Fruit fly (Drosophila melanogaster) whole organism: ENCODE data around the gene GNBP1.

Experiments
- EcR ChIP-seq, 2 experiments: fragments of >200 bp; optimal IDR thresholded peaks; 2 replicates each; lab custom pipeline; 2017; ENCODE audit warnings: missing biosample characterization in 2 of 2, missing genetic modification characterization in 2 of 2, missing genetic modification reagents in 2 of 2
- pan ChIP-seq: fragments of >200 bp; optimal IDR thresholded peaks from 2 replicates; lab custom pipeline; 2017
- psq ChIP-seq: fragments of >200 bp; optimal IDR thresholded peaks from 2 replicates; lab custom pipeline; 2017

dm6 chr3L:18653737-18654136 is 21.9 kb upstream of the GNBP1 start:
- TF ChIP-seq pan (lab: Kevin White, UChicago) (no peak), EcR (GFP tag; optimal IDR thresholded peaks at IDR 0.05; lab: Kevin White, UChicago) (no peak), psq (lab: Kevin White, UChicago) (no peak)
